Fruit fly (Drosophila melanogaster) whole organism, embryonic: Measurements from ENCODE around the gene Pgant8.
A peak's percentile ranks its signal among the peaks of the same experiment; 100 is the strongest.

ENCODE experiments used
- ATbp ChIP-seq: fragments of 200-800 bp; sonication (Bioruptor generic); optimal IDR thresholded peaks from 2 replicates; lab custom pipeline; 2017; ENCODE audit warnings: missing biosample characterization, mild to moderate bottlenecking, missing genetic modification characterization, missing genetic modification reagents
- Adf1 ChIP-seq: fragments of 200-800 bp; sonication (Bioruptor generic); IDR thresholded peaks from 2 replicates; pipeline ENCODE4 v1.3.6; 2022; ENCODE audit warnings: missing biosample characterization, missing genetic modification characterization
- Aef1 ChIP-seq: fragments of 200-800 bp; sonication (Bioruptor generic); IDR thresholded peaks from 3 replicates; pipeline ENCODE4 v1.3.6; 2022; ENCODE audit warnings: missing biosample characterization, missing genetic modification characterization
- Atf3 ChIP-seq: fragments of 200-800 bp; sonication (Bioruptor generic); optimal IDR thresholded peaks from 3 replicates; lab custom pipeline; 2016; ENCODE audit warnings: missing biosample characterization, missing genetic modification characterization
- CG10267 ChIP-seq: fragments of 200-800 bp; sonication (Bioruptor generic); optimal IDR thresholded peaks from 2 replicates; lab custom pipeline; 2018; ENCODE audit warnings: missing biosample characterization, mild to moderate bottlenecking, missing genetic modification characterization, moderate library complexity
- CG11085 ChIP-seq: fragments of 200-800 bp; sonication (Bioruptor generic); IDR thresholded peaks from 2 replicates; pipeline ENCODE4 v1.3.6; 2022; ENCODE audit warnings: missing biosample characterization, missing genetic modification characterization
- CG11398 ChIP-seq: fragments of 200-800 bp; sonication (Bioruptor generic); optimal IDR thresholded peaks from 2 replicates; lab custom pipeline; 2016; ENCODE audit warnings: missing biosample characterization, missing genetic modification characterization
- CG13123 ChIP-seq: fragments of 200-800 bp; sonication (Bioruptor generic); optimal IDR thresholded peaks from 2 replicates; lab custom pipeline; 2016; ENCODE audit warnings: missing biosample characterization, missing genetic modification characterization
- CG13296 ChIP-seq: fragments of 200-800 bp; sonication (Bioruptor generic); optimal IDR thresholded peaks from 3 replicates; lab custom pipeline; 2018; ENCODE audit warnings: missing biosample characterization, mild to moderate bottlenecking, missing genetic modification characterization
- CG14014 ChIP-seq: fragments of 200-800 bp; sonication (Bioruptor generic); IDR thresholded peaks from 2 replicates; pipeline ENCODE4 v1.3.6; 2022; ENCODE audit warnings: missing biosample characterization, missing genetic modification characterization
- CG14965 ChIP-seq: fragments of 200-800 bp; sonication (Bioruptor generic); optimal IDR thresholded peaks from 2 replicates; lab custom pipeline; 2016; ENCODE audit warnings: missing biosample characterization, missing genetic modification characterization, borderline replicate concordance
- CG15269 ChIP-seq: fragments of 200-800 bp; sonication (Bioruptor generic); optimal IDR thresholded peaks from 2 replicates; lab custom pipeline; 2018; ENCODE audit warnings: missing biosample characterization, mild to moderate bottlenecking, missing genetic modification characterization, moderate library complexity
- CG15601 ChIP-seq: fragments of 200-800 bp; sonication (Bioruptor generic); optimal IDR thresholded peaks from 3 replicates; lab custom pipeline; 2019; ENCODE audit warnings: missing biosample characterization, mild to moderate bottlenecking, missing genetic modification characterization, moderate library complexity
- CG17359 ChIP-seq: fragments of 200-800 bp; sonication (Bioruptor generic); optimal IDR thresholded peaks from 3 replicates; lab custom pipeline; 2018; ENCODE audit warnings: missing biosample characterization, mild to moderate bottlenecking, missing genetic modification characterization, moderate library complexity
- CG2199 ChIP-seq: fragments of 200-800 bp; sonication (Bioruptor generic); IDR thresholded peaks from 3 replicates; pipeline ENCODE4 v1.3.6; 2022; ENCODE audit warnings: missing biosample characterization, missing genetic modification characterization
- CG30431 ChIP-seq: fragments of 200-800 bp; sonication (Bioruptor generic); optimal IDR thresholded peaks from 2 replicates; lab custom pipeline; 2017; ENCODE audit warnings: missing biosample characterization, missing genetic modification characterization
- CG3163 ChIP-seq: fragments of 200-800 bp; sonication (Bioruptor generic); optimal IDR thresholded peaks from 3 replicates; lab custom pipeline; 2016; ENCODE audit warnings: missing biosample characterization, missing genetic modification characterization
- CG34224 ChIP-seq: fragments of 200-800 bp; sonication (Bioruptor generic); IDR thresholded peaks from 3 replicates; pipeline ENCODE4 v1.3.6; 2022; ENCODE audit warnings: missing biosample characterization, missing genetic modification characterization; ENCODE audit not compliant: partially characterized antibody
- CG34376 ChIP-seq: fragments of 200-800 bp; sonication (Bioruptor generic); optimal IDR thresholded peaks from 2 replicates; lab custom pipeline; 2018; ENCODE audit warnings: missing biosample characterization, mild to moderate bottlenecking, missing genetic modification characterization
- CG6813 ChIP-seq: fragments of 200-800 bp; sonication (Bioruptor generic); optimal IDR thresholded peaks from 2 replicates; lab custom pipeline; 2017; ENCODE audit warnings: missing biosample characterization, missing genetic modification characterization, mild to moderate bottlenecking, moderate library complexity, missing genetic modification reagents
- CG7987 ChIP-seq: fragments of 200-800 bp; sonication (Bioruptor generic); optimal IDR thresholded peaks from 2 replicates; lab custom pipeline; 2018; ENCODE audit warnings: missing biosample characterization, mild to moderate bottlenecking, missing genetic modification characterization, moderate library complexity
- CG8924 ChIP-seq: fragments of 200-800 bp; optimal IDR thresholded peaks from 3 replicates; lab custom pipeline; 2019; ENCODE audit warnings: missing biosample characterization, mild to moderate bottlenecking, missing genetic modification characterization, moderate library complexity
- CG9817 ChIP-seq: fragments of 200-800 bp; sonication (Bioruptor generic); optimal IDR thresholded peaks from 2 replicates; lab custom pipeline; 2018; ENCODE audit warnings: missing biosample characterization, mild to moderate bottlenecking, missing genetic modification characterization, moderate library complexity
- Dll ChIP-seq: fragments of 200-800 bp; sonication (Bioruptor generic); IDR thresholded peaks from 4 replicates; pipeline ENCODE4 v1.3.6; 2022; ENCODE audit warnings: missing biosample characterization, missing genetic modification characterization; ENCODE audit not compliant: partially characterized antibody
- Eip74EF ChIP-seq, 2 experiments: fragments of 200-800 bp in 1 of 2; fragments of >200 bp in 1 of 2; sonication (Bioruptor generic) in 1 of 2; optimal IDR thresholded peaks; 2 replicates each; lab custom pipeline; 2017 to 2019; ENCODE audit warnings: missing biosample characterization in 2 of 2, missing genetic modification characterization in 2 of 2, mild to moderate bottlenecking in 1 of 2, moderate library complexity in 1 of 2
- Ets65A ChIP-seq: fragments of 200-800 bp; sonication (Bioruptor generic); peaks from one replicate; lab custom pipeline; 2016; ENCODE audit warnings: missing biosample characterization, missing genetic modification characterization
- Fer2 ChIP-seq: fragments of 200-800 bp; sonication (Bioruptor generic); optimal IDR thresholded peaks from 2 replicates; lab custom pipeline; 2018; ENCODE audit warnings: missing biosample characterization, mild to moderate bottlenecking, missing genetic modification characterization, moderate library complexity
- Fer3 ChIP-seq: fragments of 200-800 bp; sonication (Bioruptor generic); optimal IDR thresholded peaks from 2 replicates; lab custom pipeline; 2018; ENCODE audit warnings: missing biosample characterization, mild to moderate bottlenecking, missing genetic modification characterization, moderate library complexity
- HHEX ChIP-seq: fragments of 200-800 bp; sonication (Bioruptor generic); optimal IDR thresholded peaks from 3 replicates; lab custom pipeline; 2017; ENCODE audit warnings: missing biosample characterization, mild to moderate bottlenecking, missing genetic modification characterization, missing genetic modification reagents
- Hand ChIP-seq: fragments of 200-800 bp; sonication (Bioruptor generic); optimal IDR thresholded peaks from 2 replicates; lab custom pipeline; 2017; ENCODE audit warnings: mild to moderate bottlenecking, missing biosample characterization, missing genetic modification reagents, missing genetic modification characterization
- Lim3 ChIP-seq: fragments of 200-800 bp; sonication (Bioruptor generic); IDR thresholded peaks from 2 replicates; pipeline ENCODE4 v1.3.6; 2022; ENCODE audit warnings: missing biosample characterization, missing genetic modification characterization
- MBD-R2 ChIP-seq: fragments of 200-800 bp; sonication (Bioruptor generic); IDR thresholded peaks from 2 replicates; pipeline ENCODE4 v1.3.6; 2022; ENCODE audit warnings: missing biosample characterization, missing genetic modification characterization
- NfI ChIP-seq: fragments of 200-800 bp; sonication (Bioruptor generic); optimal IDR thresholded peaks from 3 replicates; lab custom pipeline; 2018; ENCODE audit warnings: missing biosample characterization, mild to moderate bottlenecking, missing genetic modification characterization, moderate library complexity
- Oaz ChIP-seq: fragments of 200-800 bp; sonication (Bioruptor generic); IDR thresholded peaks from 2 replicates; pipeline ENCODE4 v1.3.6; 2022; ENCODE audit warnings: missing biosample characterization, missing genetic modification characterization
- Spps ChIP-seq: fragments of 200-800 bp; sonication (Bioruptor generic); optimal IDR thresholded peaks from 2 replicates; lab custom pipeline; 2018; ENCODE audit warnings: missing biosample characterization, mild to moderate bottlenecking, missing genetic modification characterization
- Ssrp ChIP-seq: fragments of 200-800 bp; sonication (Bioruptor generic); optimal IDR thresholded peaks from 2 replicates; lab custom pipeline; 2018; ENCODE audit warnings: missing biosample characterization, mild to moderate bottlenecking, missing genetic modification characterization, moderate library complexity
- ac ChIP-seq: fragments of 200-800 bp; sonication (Bioruptor generic); optimal IDR thresholded peaks from 3 replicates; lab custom pipeline; 2017; ENCODE audit warnings: missing biosample characterization, mild to moderate bottlenecking, missing genetic modification characterization
- ash1 ChIP-seq: fragments of 200-800 bp; sonication (Bioruptor generic); optimal IDR thresholded peaks from 2 replicates; lab custom pipeline; 2018; ENCODE audit warnings: missing biosample characterization, mild to moderate bottlenecking, missing genetic modification characterization
- croc ChIP-seq: fragments of 200-800 bp; sonication (Bioruptor generic); conservative IDR thresholded peaks from 3 replicates; pipeline ENCODE4 v1.3.6; 2022; ENCODE audit warnings: missing biosample characterization, missing genetic modification characterization
- fd3F ChIP-seq: fragments of 200-800 bp; sonication (Bioruptor generic); optimal IDR thresholded peaks from 2 replicates; lab custom pipeline; 2018; ENCODE audit warnings: missing biosample characterization, mild to moderate bottlenecking, missing genetic modification characterization, moderate library complexity
- ham ChIP-seq: fragments of 200-800 bp; sonication (Bioruptor generic); IDR thresholded peaks from 2 replicates; pipeline ENCODE4 v1.3.6; 2022; ENCODE audit warnings: missing biosample characterization, missing genetic modification characterization
- hth ChIP-seq: fragments of >200 bp; optimal IDR thresholded peaks from 2 replicates; lab custom pipeline; 2017; ENCODE audit warnings: inconsistent platforms
- ind ChIP-seq: fragments of 200-800 bp; sonication (Bioruptor generic); optimal IDR thresholded peaks from 3 replicates; lab custom pipeline; 2016; ENCODE audit warnings: missing biosample characterization, missing genetic modification characterization
- inv ChIP-seq: fragments of 200-800 bp; sonication (Bioruptor generic); IDR thresholded peaks from 2 replicates; pipeline ENCODE4 v1.3.6; 2022; ENCODE audit warnings: missing biosample characterization, missing genetic modification characterization; ENCODE audit not compliant: partially characterized antibody
- knrl ChIP-seq: fragments of 200-800 bp; sonication (Bioruptor generic); IDR thresholded peaks from 3 replicates; pipeline ENCODE4 v1.3.6; 2022; ENCODE audit warnings: missing biosample characterization, missing genetic modification characterization; ENCODE audit not compliant: partially characterized antibody
- nmo ChIP-seq: fragments of 200-800 bp; sonication (Bioruptor generic); optimal IDR thresholded peaks from 2 replicates; lab custom pipeline; 2018; ENCODE audit warnings: missing biosample characterization, mild to moderate bottlenecking, missing genetic modification characterization, moderate library complexity
- nom ChIP-seq: fragments of 200-800 bp; sonication (Bioruptor generic); optimal IDR thresholded peaks from 2 replicates; lab custom pipeline; 2017; ENCODE audit warnings: missing biosample characterization, missing genetic modification characterization, mild to moderate bottlenecking, moderate library complexity, missing genetic modification reagents
- pita ChIP-seq: fragments of 200-800 bp; sonication (Bioruptor generic); optimal IDR thresholded peaks from 2 replicates; lab custom pipeline; 2017; ENCODE audit warnings: missing biosample characterization, mild to moderate bottlenecking, missing genetic modification characterization
- prd ChIP-seq, 3 experiments: fragments of >200 bp in 2 of 3; fragments of 200-800 bp in 1 of 3; sonication (Bioruptor generic) in 1 of 3; optimal IDR thresholded peaks in 2 of 3; IDR thresholded peaks in 1 of 3; 2 replicates in 2 of 3; 3 replicates in 1 of 3; pipeline versions ENCODE4 v1.3.6 to Lab custom; 2017 to 2022; ENCODE audit warnings: missing biosample characterization in 1 of 3, missing genetic modification characterization in 1 of 3
- ro ChIP-seq: fragments of 200-800 bp; sonication (Bioruptor generic); IDR thresholded peaks from 2 replicates; pipeline ENCODE4 v1.3.6; 2022; ENCODE audit warnings: missing biosample characterization, missing genetic modification characterization

Pgant8 gene

DNA sequence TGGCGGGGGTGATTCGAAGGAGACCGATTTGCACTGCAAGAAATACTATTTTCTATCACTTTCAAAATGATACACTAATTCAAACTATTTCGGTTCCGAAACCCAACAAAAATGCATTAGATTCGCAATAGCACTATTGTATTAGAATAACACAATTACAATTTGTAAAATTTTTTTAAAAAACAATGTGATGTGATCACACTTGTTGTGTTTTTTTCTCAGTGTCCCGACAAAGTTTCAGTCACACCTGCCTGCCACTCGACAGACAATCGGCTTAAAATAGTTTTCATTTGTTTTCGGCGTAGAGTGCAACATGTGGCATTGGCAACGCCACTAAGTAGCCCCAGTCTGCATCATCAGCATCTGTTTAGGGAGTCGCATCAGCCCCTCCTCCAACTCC lies 8.6 kb upstream of the Pgant8 start (continued):
- TF ChIP-seq Oaz (no peak), prd (optimal IDR thresholded peaks at IDR 0.05; lab: Kevin White, UChicago) (no peak), prd (GFP tag; IDR thresholded peaks at IDR 0.05; lab: Robert Waterston, UW) (peak; percentile 76; the same call in 2 of the 3 replicates), HHEX (GFP tag; lab: Kevin White, UChicago) (peak; percentile 12), ind (GFP tag; lab: Kevin White, UChicago) (peak; percentile 49), inv (GFP tag; lab: Robert Waterston, UW) (no peak), Fer3 (tag; lab: Kevin White, UChicago) (peak; percentile 4), Adf1 (GFP tag; lab: Robert Waterston, UW) (no peak), hth (lab: Kevin White, UChicago) (no peak), Ets65A (GFP tag; lab: Kevin White, UChicago) (peak; percentile 94), fd3F (GFP tag; lab: Kevin White, UChicago) (no peak), nmo (GFP tag; lab: Kevin White, UChicago) (peak; percentile 84), MBD-R2 (GFP tag; lab: Robert Waterston, UW) (no peak), ATbp (GFP tag; lab: Kevin White, UChicago) (peak; percentile 50), knrl (no peak), ac (peak; percentile 80), CG2199 (no peak), CG15601 (tag; lab: Kevin White, UChicago) (peak; percentile 81), Spps (tag; lab: Kevin White, UChicago) (peak; percentile 86), CG9817 (tag; lab: Kevin White, UChicago) (no peak), NfI (no peak), CG34376 (GFP tag; lab: Kevin White, UChicago) (no peak), CG6813 (GFP tag; lab: Kevin White, UChicago) (peak; percentile 49), CG13123 (GFP tag; lab: Kevin White, UChicago) (peak; percentile 17), CG11398 (GFP tag; lab: Kevin White, UChicago) (no peak), Lim3 (GFP tag; lab: Robert Waterston, UW) (no peak), CG7987 (no peak), Atf3 (GFP tag; lab: Kevin White, UChicago) (peak; percentile 78), ash1 (no peak), CG14965 (GFP tag; lab: Kevin White, UChicago) (no peak), ham (no peak), CG13296 (GFP tag; lab: Kevin White, UChicago) (no peak), CG10267 (tag; lab: Kevin White, UChicago) (peak; percentile 81), pita (no peak), CG34224 (no peak), CG11085 (GFP tag; lab: Robert Waterston, UW) (no peak), Hand (GFP tag; lab: Kevin White, UChicago) (no peak), nom (GFP tag; lab: Kevin White, UChicago) (no peak), CG14014 (GFP tag; lab: Robert Waterston, UW) (no peak), CG8924 (tag; lab: Kevin White, UChicago) (peak; percentile 67), ro (GFP tag; lab: Robert Waterston, UW) (no peak), Ssrp (tag; lab: Kevin White, UChicago) (peak; percentile 78), Fer2 (tag; lab: Kevin White, UChicago) (no peak), CG30431 (GFP tag; lab: Kevin White, UChicago) (peak; percentile 77), Eip74EF (GFP tag; optimal IDR thresholded peaks at IDR 0.05; lab: Kevin White, UChicago) (no peak), CG15269 (tag; lab: Kevin White, UChicago) (peak; percentile 5), Aef1 (no peak), CG17359 (tag; lab: Kevin White, UChicago) (peak; percentile 52), CG3163 (GFP tag; lab: Kevin White, UChicago) (no peak), croc (GFP tag; lab: Robert Waterston, UW) (peak; percentile 72), Dll (GFP tag; lab: Robert Waterston, UW) (no peak)
